Worm (Caenorhabditis elegans) whole organism, L4 larva: Measurements from ENCODE around the gene Y54E2A.5.

Source experiments
- F37D6.2 ChIP-seq: sonication (generic microtip); optimal IDR thresholded peaks from 2 replicates; lab custom pipeline; 2016; ENCODE audit warnings: mild to moderate bottlenecking, missing genetic modification characterization, missing compliant biosample characterization
- mdl-1 ChIP-seq, 2 experiments: fragments of 150-350 bp in 1 of 2; sonication (generic microtip) in 1 of 2; optimal IDR thresholded peaks; 2 replicates each; lab custom pipeline; 2014 to 2017; ENCODE audit warnings: missing biosample characterization in 2 of 2, missing genetic modification characterization in 2 of 2
- mes-2 ChIP-seq: sonication (generic microtip); optimal IDR thresholded peaks from 2 replicates; lab custom pipeline; 2016; ENCODE audit warnings: missing genotype, mild to moderate bottlenecking, missing genetic modification characterization, missing compliant biosample characterization; ENCODE audit not compliant: poor library complexity, severe bottlenecking
- mxl-2 ChIP-seq: fragments of 200-800 bp; sonication (Bioruptor generic); conservative IDR thresholded peaks from 2 replicates; pipeline ENCODE4 v1.3.6; 2022; ENCODE audit warnings: missing genetic modification reagents, missing genetic modification characterization, missing compliant biosample characterization
- skn-1 ChIP-seq: fragments of 150-350 bp; optimal IDR thresholded peaks from 2 replicates; lab custom pipeline; 2014; ENCODE audit warnings: missing biosample characterization, missing genetic modification characterization
- vab-7 ChIP-seq: fragments of 200-800 bp; sonication (Bioruptor generic); IDR thresholded peaks from 2 replicates; pipeline ENCODE4 v1.3.6; 2022; ENCODE audit warnings: missing genetic modification reagents, missing genetic modification characterization, missing compliant biosample characterization

DNA sequence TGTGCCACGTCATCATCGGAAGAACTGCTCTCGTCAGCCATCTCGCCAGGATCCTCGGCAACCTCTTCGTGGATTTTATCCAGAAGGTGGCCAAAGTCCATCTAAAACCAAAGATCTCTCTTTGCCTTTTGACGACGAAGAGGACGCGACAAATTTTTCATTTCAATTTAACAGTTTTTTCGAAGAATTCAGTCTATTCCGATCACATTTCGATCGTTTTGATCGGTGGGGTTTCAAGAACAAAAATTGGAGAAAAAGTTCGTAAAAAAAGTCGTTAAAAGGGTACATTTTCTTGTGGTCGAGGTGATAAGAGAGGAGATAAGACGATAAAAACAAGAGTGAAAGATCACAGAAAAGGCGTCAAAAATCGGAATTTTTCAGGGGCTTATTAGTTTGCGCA is 24.2 kb downstream of the Y54E2A.5 start, which contains the start of gene glna-1:
- TF ChIP-seq mxl-2 (GFP tag; lab: Robert Waterston, UW) (no peak), F37D6.2 (tag; lab: Kevin White, UChicago) (no peak), vab-7 (GFP tag; lab: Robert Waterston, UW) (no peak), mdl-1 (tag; optimal IDR thresholded peaks at IDR 0.05; lab: Kevin White, UChicago) (no peak), mes-2 (tag; lab: Kevin White, UChicago) (no peak), skn-1 (no peak)
